Worm (Caenorhabditis elegans): ENCODE data around the gene F07G11.4.

DNA sequence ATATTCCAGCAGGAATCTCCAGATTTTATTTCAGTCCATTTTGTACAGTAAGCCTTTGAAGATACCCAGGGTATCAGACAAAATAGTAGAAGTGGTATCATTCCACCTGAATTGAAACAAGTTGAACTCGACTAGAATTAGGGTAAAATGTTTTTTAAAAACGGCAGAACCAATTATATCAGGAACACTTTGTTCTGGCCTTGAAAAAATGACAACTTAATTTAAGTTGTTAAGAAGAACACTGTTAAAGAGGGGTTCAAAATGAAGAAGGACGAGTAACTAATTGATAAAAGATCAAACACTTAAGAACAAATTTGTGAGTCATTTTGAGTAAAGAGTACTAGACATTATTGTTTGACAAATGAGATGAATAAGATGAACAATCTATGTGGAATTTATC is 25.7 kb upstream of the F07G11.4 start, which contains the start of gene lmd-4:
- TF ChIP-seq ama-1 (optimal IDR thresholded peaks at IDR 0.05) (no peak), scrt-1 (GFP tag; IDR thresholded peaks at IDR 0.05) (no peak), tbx-11 (GFP tag; IDR thresholded peaks at IDR 0.05) (no peak)

Measured in whole organism, early embryonic.